Fruit fly (Drosophila melanogaster): ENCODE data around the gene GlcAT-I.

The GlcAT-I gene

DNA sequence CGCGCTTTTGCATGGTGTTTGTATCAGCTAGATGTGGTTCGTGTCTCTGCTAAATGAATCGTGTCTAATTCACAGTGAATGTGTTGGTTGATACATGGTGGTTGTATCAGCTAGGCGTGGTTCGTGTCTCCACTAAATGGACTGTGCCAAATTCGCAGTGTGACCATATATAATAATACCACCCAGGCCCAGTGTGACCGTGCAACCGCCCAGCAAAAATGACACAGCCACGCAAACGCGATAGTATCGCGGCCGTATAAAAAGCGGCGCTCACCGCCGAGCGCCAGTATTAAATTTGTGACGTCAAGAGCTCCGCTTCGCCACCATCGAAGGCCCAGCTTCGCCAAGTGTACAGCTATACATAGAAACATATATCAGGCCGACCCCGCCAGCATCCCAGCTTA, 25.2 kb upstream of the GlcAT-I start, which contains the start of gene cib (continued):
- TF ChIP-seq bowl (GFP tag; IDR thresholded peaks at IDR 0.05) = no peak
- TF ChIP-seq Xbp1 (GFP tag; optimal IDR thresholded peaks at IDR 0.05) = no peak
- TF ChIP-seq CG18764 (GFP tag; optimal IDR thresholded peaks at IDR 0.05) = no peak
- peak; percentile 26 for TF ChIP-seq CG7839 (tag; optimal IDR thresholded peaks at IDR 0.05)
- TF ChIP-seq CG9727 (GFP tag; optimal IDR thresholded peaks at IDR 0.05) = no peak
- peak; percentile 100 for TF ChIP-seq pita (GFP tag; optimal IDR thresholded peaks at IDR 0.05)
- peak; percentile 11 for TF ChIP-seq CG31365 (tag; optimal IDR thresholded peaks at IDR 0.05)
- TF ChIP-seq sr (GFP tag; IDR thresholded peaks at IDR 0.05) = 0 out of 3 replicates have a peak, but pooled peaks have one; percentile 19
- TF ChIP-seq CG4617 (GFP tag; optimal IDR thresholded peaks at IDR 0.05; ENCODE audit: borderline replicate concordance) = no peak
- no peak for TF ChIP-seq CG31224 (GFP tag; IDR thresholded peaks at IDR 0.05)
- TF ChIP-seq CG16815 (GFP tag; optimal IDR thresholded peaks at IDR 0.05) = no peak
- TF ChIP-seq CG11085 (GFP tag; IDR thresholded peaks at IDR 0.05) = no peak
- TF ChIP-seq CG12219 (GFP tag; optimal IDR thresholded peaks at IDR 0.05) = no peak
- peak; percentile 81 for TF ChIP-seq CG12659 (GFP tag; optimal IDR thresholded peaks at IDR 0.05)
- no peak for TF ChIP-seq Elba2 (GFP tag; optimal IDR thresholded peaks at IDR 0.05)
- no peak for TF ChIP-seq kah (GFP tag; optimal IDR thresholded peaks at IDR 0.05)
- TF ChIP-seq CG6254 (GFP tag; optimal IDR thresholded peaks at IDR 0.05) = no peak
- TF ChIP-seq CG3163 (GFP tag; optimal IDR thresholded peaks at IDR 0.05) = peak; percentile 26
- TF ChIP-seq twi (tag; optimal IDR thresholded peaks at IDR 0.05) = no peak
- peak; percentile 85 for TF ChIP-seq CG13287 (GFP tag; IDR thresholded peaks at IDR 0.05; ENCODE audit: partially characterized antibody)
- no peak for TF ChIP-seq gsb (GFP tag; IDR thresholded peaks at IDR 0.05)
- peak; percentile 49 for TF ChIP-seq Nf-YC (tag; optimal IDR thresholded peaks at IDR 0.05)
- TF ChIP-seq PHDP (tag; optimal IDR thresholded peaks at IDR 0.05) = peak; percentile 31
- no peak for TF ChIP-seq Blimp-1 (GFP tag; optimal IDR thresholded peaks at IDR 0.05)
- no peak for TF ChIP-seq Sox102F (GFP tag; optimal IDR thresholded peaks at IDR 0.05)
- TF ChIP-seq CG32532 (GFP tag; IDR thresholded peaks at IDR 0.05) = peak; percentile 68; the same call in 1 of the 2 replicates
- no peak for TF ChIP-seq CG1832 (GFP tag; optimal IDR thresholded peaks at IDR 0.05)
- TF ChIP-seq slou (GFP tag; optimal IDR thresholded peaks at IDR 0.05) = no peak
- TF ChIP-seq tll (GFP tag; optimal IDR thresholded peaks at IDR 0.05) = no peak
- no peak for TF ChIP-seq trh (GFP tag; optimal IDR thresholded peaks at IDR 0.05)
- peak; percentile 77 for TF ChIP-seq CG10267 (tag; optimal IDR thresholded peaks at IDR 0.05)
- TF ChIP-seq ac (GFP tag; optimal IDR thresholded peaks at IDR 0.05) = no peak
- peak; percentile 26 for TF ChIP-seq CoRest (tag; optimal IDR thresholded peaks at IDR 0.05)
- no peak for TF ChIP-seq seq (GFP tag; IDR thresholded peaks at IDR 0.05)
- TF ChIP-seq Ravus (GFP tag; IDR thresholded peaks at IDR 0.05) = no peak
- TF ChIP-seq CG17568 (GFP tag; optimal IDR thresholded peaks at IDR 0.05) = no peak
- TF ChIP-seq CG34224 (GFP tag; IDR thresholded peaks at IDR 0.05; ENCODE audit: partially characterized antibody) = peak; percentile 69; the same call in 2 of the 3 replicates
- peak; percentile 31 for TF ChIP-seq CHES-1-like (GFP tag; optimal IDR thresholded peaks at IDR 0.05)
- peak; percentile 37; the same call in 1 of the 2 replicates for TF ChIP-seq Adf1 (GFP tag; IDR thresholded peaks at IDR 0.05)
- no peak for TF ChIP-seq Dip2 (GFP tag; IDR thresholded peaks at IDR 0.05)
- TF ChIP-seq Xrp1 (GFP tag; IDR thresholded peaks at IDR 0.05) = peak; percentile 31; the same call in 1 of the 2 replicates
- TF ChIP-seq mirr (GFP tag; optimal IDR thresholded peaks at IDR 0.05) = no peak
- TF ChIP-seq CG7786 (GFP tag; optimal IDR thresholded peaks at IDR 0.05) = no peak
- TF ChIP-seq Doc2 (GFP tag; IDR thresholded peaks at IDR 0.05) = no peak
- peak; percentile 16 for TF ChIP-seq CG9609 (GFP tag; optimal IDR thresholded peaks at IDR 0.05)
- TF ChIP-seq CG6813 (GFP tag; optimal IDR thresholded peaks at IDR 0.05) = no peak
- peak; percentile 90 for TF ChIP-seq CG1603 (tag; optimal IDR thresholded peaks at IDR 0.05)
- TF ChIP-seq lilli (GFP tag; optimal IDR thresholded peaks at IDR 0.05) = peak; percentile 21
- peak; percentile 51 for TF ChIP-seq Max (GFP tag; optimal IDR thresholded peaks at IDR 0.05)
- peak; percentile 97 for TF ChIP-seq CG2712 (tag; optimal IDR thresholded peaks at IDR 0.05)
